Worm (Caenorhabditis elegans): ENCODE data around the gene ncx-2.

ce11 chrV:5336884-5337283 is 33.4 kb downstream of the ncx-2 start, which contains the start of gene srg-29:
- TF ChIP-seq tbx-37 (GFP tag; conservative IDR thresholded peaks at IDR 0.05) (no peak), ama-1 (optimal IDR thresholded peaks at IDR 0.05) (no peak), scrt-1 (GFP tag; IDR thresholded peaks at IDR 0.05) (no peak), B0310.2 (tag; optimal IDR thresholded peaks at IDR 0.05) (no peak), flt-1 (GFP tag; IDR thresholded peaks at IDR 0.05) (no peak), tbx-11 (GFP tag; IDR thresholded peaks at IDR 0.05) (no peak), hmg-4 (GFP tag; optimal IDR thresholded peaks at IDR 0.05) (no peak), aly-1 (tag; optimal IDR thresholded peaks at IDR 0.05) (no peak), pes-1 (GFP tag; IDR thresholded peaks at IDR 0.05) (no peak), tra-4 (tag; optimal IDR thresholded peaks at IDR 0.05) (no peak), hnd-1 (tag; optimal IDR thresholded peaks at IDR 0.05) (no peak)

Measured in whole organism, early embryonic.